Worm (Caenorhabditis elegans): ENCODE results near the gene F54H12.10.
"Not testable (repeated sequence)": the region's sequence is repeated elsewhere in the genome, so short reads cannot be mapped to it uniquely, and the experiment has no call there.

Gene F54H12.10

DNA sequence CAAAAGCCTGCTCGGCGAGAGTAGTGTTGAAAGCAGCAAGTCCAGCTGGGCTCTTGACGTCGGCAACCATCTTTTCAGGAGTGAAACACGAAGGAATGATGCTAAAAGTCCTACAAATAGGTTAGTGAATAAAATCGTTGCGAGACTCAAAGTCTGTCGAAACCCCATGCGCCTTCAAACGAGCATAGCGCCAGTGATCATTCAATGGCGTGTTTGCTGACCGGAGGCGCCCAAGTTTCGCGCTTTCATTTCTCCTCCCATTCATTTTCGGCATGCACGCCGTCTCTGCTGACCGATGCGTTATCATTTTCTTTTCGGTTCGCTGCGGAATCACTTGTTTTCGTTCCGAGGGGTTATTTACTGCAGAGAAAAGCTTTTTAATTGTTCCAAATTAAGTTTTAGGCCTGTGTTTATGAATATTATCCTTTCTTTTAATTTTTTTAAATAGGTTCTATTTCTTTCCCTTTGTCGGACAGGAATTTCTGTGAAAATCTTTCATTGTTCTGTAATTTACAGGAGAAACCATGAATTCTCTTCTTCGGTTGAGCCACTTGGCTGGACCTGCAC is 14.5 kb upstream of the F54H12.10 start, which contains the start of the genes eef-1B.1 and aco-2:
eef-1B.1 (minus strand) TSS at position 186 of the 567 bp plus-strand sequence.
aco-2 (plus strand) TSS at position 517 of the 567 bp plus-strand sequence.
- TF ChIP-seq hmg-4 (GFP tag; optimal IDR thresholded peaks at IDR 0.05) (no peak), hnd-1 (tag; optimal IDR thresholded peaks at IDR 0.05) (no peak), sea-1 (GFP tag; conservative IDR thresholded peaks at IDR 0.05) (no peak), tbx-37 (GFP tag; conservative IDR thresholded peaks at IDR 0.05) (no peak), tbx-11 (GFP tag; IDR thresholded peaks at IDR 0.05) (no peak), ama-1 (optimal IDR thresholded peaks at IDR 0.05) (no peak), F13C5.2 (tag; optimal IDR thresholded peaks at IDR 0.05) (peak; percentile 44)

DNA sequence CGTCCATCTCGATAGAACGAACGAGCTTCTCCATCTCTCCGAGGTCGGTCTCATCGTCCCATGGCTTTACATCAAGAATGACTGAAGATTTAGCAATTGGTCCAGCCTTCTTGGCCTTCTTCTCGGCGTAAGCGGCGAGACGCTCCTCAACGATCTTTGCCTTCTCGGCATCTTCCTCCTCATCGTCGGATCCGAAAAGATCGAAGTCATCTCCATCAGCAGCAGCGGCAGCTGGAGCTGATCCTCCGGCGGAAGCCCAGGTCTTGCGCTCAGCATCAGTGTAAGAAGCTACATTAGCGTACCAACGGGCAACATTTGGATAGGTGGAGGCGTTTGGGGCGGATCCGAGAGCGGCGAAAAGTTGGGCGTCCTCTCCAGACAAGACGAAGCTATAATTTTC is 13.9 kb upstream of the F54H12.10 start:
- TF ChIP-seq hmg-4 (GFP tag; optimal IDR thresholded peaks at IDR 0.05) = no peak
- TF ChIP-seq flt-1 (GFP tag; IDR thresholded peaks at IDR 0.05) = no peak
- no peak for TF ChIP-seq scrt-1 (GFP tag; IDR thresholded peaks at IDR 0.05)
- TF ChIP-seq sea-1 (GFP tag; conservative IDR thresholded peaks at IDR 0.05) = no peak
- no peak for TF ChIP-seq F13C5.2 (tag; optimal IDR thresholded peaks at IDR 0.05)
- TF ChIP-seq pes-1 (GFP tag; IDR thresholded peaks at IDR 0.05) = no peak
- no peak for TF ChIP-seq tbx-37 (GFP tag; conservative IDR thresholded peaks at IDR 0.05)
- TF ChIP-seq tbx-11 (GFP tag; IDR thresholded peaks at IDR 0.05) = no peak
- no peak for TF ChIP-seq ama-1 (optimal IDR thresholded peaks at IDR 0.05)
- no peak for TF ChIP-seq ceh-36 (tag; optimal IDR thresholded peaks at IDR 0.05)
- TF ChIP-seq aly-1 (tag; optimal IDR thresholded peaks at IDR 0.05) = no peak
- TF ChIP-seq B0310.2 (tag; optimal IDR thresholded peaks at IDR 0.05) = no peak
- TF ChIP-seq hnd-1 (tag; optimal IDR thresholded peaks at IDR 0.05) = no peak
- TF ChIP-seq hmbx-1 (tag; optimal IDR thresholded peaks at IDR 0.05) = no peak

DNA sequence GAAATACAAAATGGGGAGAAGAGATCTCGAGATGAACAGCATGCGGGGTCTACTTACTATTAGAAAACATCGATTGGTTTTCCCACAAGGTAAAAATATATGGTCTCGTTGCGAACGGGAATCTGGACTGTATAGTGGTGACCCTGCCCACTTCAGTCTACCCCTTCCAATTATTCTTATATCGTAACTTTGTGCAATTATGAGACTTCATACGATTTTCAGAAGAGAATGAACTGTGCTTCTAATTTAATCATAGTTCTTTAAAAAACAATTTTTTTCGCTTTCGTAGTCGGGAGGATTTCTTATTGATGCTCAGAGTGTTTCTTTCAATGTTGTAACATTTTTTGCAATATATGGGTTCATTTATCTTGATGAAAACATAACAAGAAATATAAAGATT is 13.3 kb upstream of the F54H12.10 start, which contains the start of gene F54H12.5:
F54H12.5 (minus strand) TSS at position 101 of the 400 bp plus-strand sequence.
- TF ChIP-seq ceh-13 (GFP tag; optimal IDR thresholded peaks at IDR 0.05) (no peak), B0310.2 (tag; optimal IDR thresholded peaks at IDR 0.05) (no peak), pes-1 (GFP tag; IDR thresholded peaks at IDR 0.05) (no peak), hmg-4 (GFP tag; optimal IDR thresholded peaks at IDR 0.05) (no peak), ama-1 (optimal IDR thresholded peaks at IDR 0.05) (no peak), ceh-36 (tag; optimal IDR thresholded peaks at IDR 0.05) (no peak), hnd-1 (tag; optimal IDR thresholded peaks at IDR 0.05) (no peak), scrt-1 (GFP tag; IDR thresholded peaks at IDR 0.05) (no peak), tra-4 (tag; optimal IDR thresholded peaks at IDR 0.05) (no peak)

DNA sequence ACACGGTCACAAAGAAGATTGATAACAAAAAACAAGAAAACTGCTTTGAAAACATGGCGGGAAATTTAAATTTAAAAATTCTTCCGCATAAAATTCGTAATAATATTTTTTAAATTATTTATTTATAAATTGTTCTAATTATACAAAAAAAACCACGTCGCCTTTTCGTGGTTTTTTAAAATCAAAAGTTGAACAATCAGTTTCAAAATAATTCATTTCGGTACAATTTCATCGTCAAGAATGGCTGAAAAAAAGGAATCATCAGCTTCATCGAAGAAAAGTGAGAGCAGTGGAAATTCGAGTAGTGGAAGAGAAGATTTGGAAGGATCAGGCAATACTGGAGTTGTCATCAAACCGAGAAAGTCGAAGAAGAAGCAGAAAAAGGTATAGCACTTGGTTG is 10.3 kb upstream of the F54H12.10 start, which contains the start of the genes F54H12.8 and F54H12.7:
F54H12.8 (minus strand) TSS at position 101 of the 400 bp plus-strand sequence.
F54H12.7 (plus strand) TSS at position 229 of the 400 bp plus-strand sequence.
- TF ChIP-seq ceh-13 (GFP tag; optimal IDR thresholded peaks at IDR 0.05) = no peak
- no peak for TF ChIP-seq hmbx-1 (tag; optimal IDR thresholded peaks at IDR 0.05)
- TF ChIP-seq F13C5.2 (tag; optimal IDR thresholded peaks at IDR 0.05) = no peak
- TF ChIP-seq ets-7 (tag; optimal IDR thresholded peaks at IDR 0.05) = no peak
- no peak for TF ChIP-seq ceh-36 (tag; optimal IDR thresholded peaks at IDR 0.05)
- no peak for TF ChIP-seq tra-4 (tag; optimal IDR thresholded peaks at IDR 0.05)
- TF ChIP-seq hmg-4 (GFP tag; optimal IDR thresholded peaks at IDR 0.05) = no peak
- no peak for TF ChIP-seq flt-1 (GFP tag; IDR thresholded peaks at IDR 0.05)
- no peak for TF ChIP-seq tbx-11 (GFP tag; IDR thresholded peaks at IDR 0.05)
- no peak for TF ChIP-seq scrt-1 (GFP tag; IDR thresholded peaks at IDR 0.05)
- no peak for TF ChIP-seq hnd-1 (tag; optimal IDR thresholded peaks at IDR 0.05)
- TF ChIP-seq B0310.2 (tag; optimal IDR thresholded peaks at IDR 0.05) = no peak
- TF ChIP-seq tbx-37 (GFP tag; conservative IDR thresholded peaks at IDR 0.05) = no peak
- no peak for TF ChIP-seq sea-1 (GFP tag; conservative IDR thresholded peaks at IDR 0.05)
- no peak for TF ChIP-seq pes-1 (GFP tag; IDR thresholded peaks at IDR 0.05)
- no peak for TF ChIP-seq ama-1 (optimal IDR thresholded peaks at IDR 0.05)
- TF ChIP-seq aly-1 (tag; optimal IDR thresholded peaks at IDR 0.05) = no peak

DNA sequence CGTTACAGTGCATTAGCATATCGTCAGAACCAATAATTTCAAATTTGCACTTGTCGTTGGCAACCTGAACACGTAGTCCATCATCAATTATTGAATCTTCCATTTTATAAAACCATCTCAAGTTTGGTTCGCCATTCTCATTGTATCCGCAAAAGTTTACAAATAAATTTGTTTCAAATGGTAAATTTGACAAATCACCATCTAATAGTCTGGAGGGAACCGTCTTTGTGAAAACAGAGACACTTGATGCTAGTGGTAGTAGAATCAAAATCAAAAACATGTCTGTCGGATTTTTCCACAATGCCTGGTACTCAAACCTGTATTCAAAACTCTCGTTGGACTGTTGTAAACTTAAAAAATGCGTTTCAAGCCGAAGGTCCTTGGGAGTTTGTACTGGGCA is 5.5 kb upstream of the F54H12.10 start, which contains the start of gene F54H12.2:
F54H12.2 (plus strand) TSS at position 301 of the 400 bp plus-strand sequence.
- TF ChIP-seq pes-1 (GFP tag; IDR thresholded peaks at IDR 0.05); ets-7 (tag; optimal IDR thresholded peaks at IDR 0.05); ama-1 (optimal IDR thresholded peaks at IDR 0.05): not testable (repeated sequence)

DNA sequence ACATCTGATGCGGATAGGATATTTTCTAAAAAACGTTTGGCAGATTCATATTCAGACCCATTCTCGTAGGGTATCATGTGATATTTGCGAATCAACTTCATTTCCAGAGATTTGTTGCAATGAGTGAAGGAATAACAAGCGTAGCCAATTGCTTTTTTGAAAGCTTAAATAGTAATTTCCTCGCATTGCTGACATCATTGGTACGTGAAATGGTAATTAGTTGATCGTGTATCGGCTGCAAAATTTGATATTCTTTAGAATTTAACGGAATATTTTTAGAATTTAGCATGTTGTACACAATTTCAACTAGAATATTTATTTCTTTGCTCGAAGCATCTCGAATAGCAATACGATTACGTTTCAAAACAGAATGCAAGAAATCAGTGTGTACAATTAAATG is 3.9 kb upstream of the F54H12.10 start, which contains the start of gene F54H12.4:
F54H12.4 (minus strand) TSS at position 101 of the 400 bp plus-strand sequence.
- TF ChIP-seq ama-1 (optimal IDR thresholded peaks at IDR 0.05); B0310.2 (tag; optimal IDR thresholded peaks at IDR 0.05); hnd-1 (tag; optimal IDR thresholded peaks at IDR 0.05): not testable (repeated sequence)

- TF ChIP-seq ets-7 (tag; optimal IDR thresholded peaks at IDR 0.05) (no peak), tra-4 (tag; optimal IDR thresholded peaks at IDR 0.05) (no peak), ama-1 (optimal IDR thresholded peaks at IDR 0.05) (no peak), sea-1 (GFP tag; conservative IDR thresholded peaks at IDR 0.05) (no peak), hnd-1 (tag; optimal IDR thresholded peaks at IDR 0.05) (no peak), F13C5.2 (tag; optimal IDR thresholded peaks at IDR 0.05) (no peak), flt-1 (GFP tag; IDR thresholded peaks at IDR 0.05) (no peak)
Observed at ce11 chrIII:7958085-7958484, 687 bp downstream of the F54H12.10 start, which contains the start of gene C29E4.11. TSS of gene C29E4.11 (minus strand) at chrIII:7958114.

DNA sequence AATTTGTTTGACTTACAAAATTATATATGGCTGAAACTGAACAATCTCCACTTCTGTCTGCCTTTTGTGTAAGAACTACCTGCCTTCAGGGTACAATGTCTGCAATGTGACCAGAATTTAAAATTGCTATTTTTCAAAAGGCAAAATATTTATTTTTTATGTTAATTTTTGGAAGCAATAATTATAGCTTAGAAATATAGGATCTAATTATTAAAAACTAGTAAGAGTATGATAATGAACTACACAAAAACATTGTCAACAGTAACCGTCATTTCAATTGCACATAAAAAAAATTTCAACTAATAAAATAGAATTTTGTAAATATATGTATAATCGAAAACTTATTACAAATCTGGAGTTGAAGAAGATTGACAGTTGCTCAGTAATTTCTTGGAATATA is 1.8 kb downstream of the F54H12.10 start, which contains the start of gene C29E4.9:
C29E4.9 (minus strand) TSS at position 101 of the 400 bp plus-strand sequence.
- no peak for TF ChIP-seq hmbx-1 (tag; optimal IDR thresholded peaks at IDR 0.05)
- TF ChIP-seq aly-1 (tag; optimal IDR thresholded peaks at IDR 0.05) = no peak
- TF ChIP-seq tbx-37 (GFP tag; conservative IDR thresholded peaks at IDR 0.05) = no peak
- no peak for TF ChIP-seq ama-1 (optimal IDR thresholded peaks at IDR 0.05)
- no peak for TF ChIP-seq ets-7 (tag; optimal IDR thresholded peaks at IDR 0.05)
- TF ChIP-seq pes-1 (GFP tag; IDR thresholded peaks at IDR 0.05) = no peak
- TF ChIP-seq hmg-4 (GFP tag; optimal IDR thresholded peaks at IDR 0.05) = no peak
- no peak for TF ChIP-seq tra-4 (tag; optimal IDR thresholded peaks at IDR 0.05)
- TF ChIP-seq tbx-11 (GFP tag; IDR thresholded peaks at IDR 0.05) = no peak
- no peak for TF ChIP-seq hnd-1 (tag; optimal IDR thresholded peaks at IDR 0.05)
- TF ChIP-seq ceh-13 (GFP tag; optimal IDR thresholded peaks at IDR 0.05) = no peak
- TF ChIP-seq B0310.2 (tag; optimal IDR thresholded peaks at IDR 0.05) = no peak
- no peak for TF ChIP-seq scrt-1 (GFP tag; IDR thresholded peaks at IDR 0.05)
- TF ChIP-seq F13C5.2 (tag; optimal IDR thresholded peaks at IDR 0.05) = no peak
- TF ChIP-seq flt-1 (GFP tag; IDR thresholded peaks at IDR 0.05) = no peak
- no peak for TF ChIP-seq ceh-36 (tag; optimal IDR thresholded peaks at IDR 0.05)
